In genomic region chrX:7323604-7324003, ce11 we compare ENCODE assay signal across 1 worm cellular context.
TF ChIP-seq lines count a peak whose summit lies in the region.

No protein-coding gene starts in this region.

TF ChIP-seq in whole organism, L1 larva, 84 proteins besides CTCF, POLR2A, EP300 and RAD21 (continued from another document):
- TF ChIP-seq elt-3 (tag; optimal IDR thresholded peaks at IDR 0.05; lab: Kevin White, UChicago), result peak in 1 of 6 experiments; percentile 21
- TF ChIP-seq egl-27 (tag; optimal IDR thresholded peaks at IDR 0.05; lab: Kevin White, UChicago), result no peak
- TF ChIP-seq nhr-19 (GFP tag; conservative IDR thresholded peaks at IDR 0.05; lab: Robert Waterston, UW), result peak; percentile 39
- TF ChIP-seq aly-2 (tag; optimal IDR thresholded peaks at IDR 0.05; lab: Kevin White, UChicago), result no peak
- no peak for TF ChIP-seq vab-15 (tag; optimal IDR thresholded peaks at IDR 0.05; lab: Kevin White, UChicago)
- TF ChIP-seq alr-1 (tag; optimal IDR thresholded peaks at IDR 0.05; lab: Kevin White, UChicago; ENCODE audit: borderline replicate concordance), result no peak
- TF ChIP-seq C04F5.9 (tag; optimal IDR thresholded peaks at IDR 0.05; lab: Kevin White, UChicago), result no peak
- peak; percentile 57 for TF ChIP-seq nhr-20 (tag; optimal IDR thresholded peaks at IDR 0.05; lab: Kevin White, UChicago)
- no peak for TF ChIP-seq efl-1 (optimal IDR thresholded peaks at IDR 0.05; lab: Kevin White, UChicago)
- TF ChIP-seq efl-1 (GFP tag; optimal IDR thresholded peaks at IDR 0.05 in 1 of 2; lab: Kevin White, UChicago), result peak in 1 of 2 experiments; percentile 73
- TF ChIP-seq aha-1 (tag; optimal IDR thresholded peaks at IDR 0.05; lab: Kevin White, UChicago), result no peak
- no peak for TF ChIP-seq hlh-17 (GFP tag; optimal IDR thresholded peaks at IDR 0.05; lab: Kevin White, UChicago; ENCODE audit: borderline replicate concordance)
- TF ChIP-seq egl-13 (tag; optimal IDR thresholded peaks at IDR 0.05; lab: Kevin White, UChicago), result no peak
- no peak for TF ChIP-seq hpl-2 (GFP tag; optimal IDR thresholded peaks at IDR 0.05; lab: Kevin White, UChicago)
- no peak for TF ChIP-seq pag-3 (tag; optimal IDR thresholded peaks at IDR 0.05; lab: Kevin White, UChicago; ENCODE audit: borderline replicate concordance, insufficient read depth)
- no peak for TF ChIP-seq nhr-11 (tag; optimal IDR thresholded peaks at IDR 0.05; lab: Kevin White, UChicago)
- TF ChIP-seq sox-4 (tag; optimal IDR thresholded peaks at IDR 0.05; lab: Kevin White, UChicago), result no peak
- TF ChIP-seq xbp-1 (tag; optimal IDR thresholded peaks at IDR 0.05; lab: Kevin White, UChicago), result peak; percentile 13
- TF ChIP-seq unc-98 (GFP tag; IDR thresholded peaks at IDR 0.05; lab: Robert Waterston, UW), result no peak
